Worm (Caenorhabditis elegans) whole organism, L4/young adult: ENCODE measurements around the gene C33E10.10.

Experiments used
- W03F9.2 ChIP-seq: fragments of 150-350 bp; optimal IDR thresholded peaks from 2 replicates; lab custom pipeline; 2014; ENCODE audit warnings: missing biosample characterization, missing genetic modification characterization
- dao-5 ChIP-seq: sonication (generic microtip); optimal IDR thresholded peaks from 2 replicates; lab custom pipeline; 2016; ENCODE audit warnings: missing genotype, missing genetic modification characterization, moderate library complexity, missing compliant biosample characterization
- him-1 ChIP-seq: sonication (generic microtip); optimal IDR thresholded peaks from 2 replicates; lab custom pipeline; 2016; ENCODE audit warnings: missing genotype, missing genetic modification reagents, missing genetic modification characterization, missing compliant biosample characterization

ce11 chrX:17294019-17294418 is 7.8 kb downstream of the C33E10.10 start:
- no peak for TF ChIP-seq him-1
- no peak for TF ChIP-seq dao-5 (tag; lab: Kevin White, UChicago)
- no peak for TF ChIP-seq W03F9.2 (tag; lab: Kevin White, UChicago)
